Fruit fly (Drosophila melanogaster): ENCODE results near the gene CG13794.
A peak's percentile ranks its signal among the peaks of the same experiment; 100 is the strongest.

- TF ChIP-seq Bgb (GFP tag; IDR thresholded peaks at IDR 0.05; ENCODE audit: partially characterized antibody), result no peak
- no peak for TF ChIP-seq H2.0 (GFP tag; IDR thresholded peaks at IDR 0.05)
- no peak for TF ChIP-seq zen2 (GFP tag; IDR thresholded peaks at IDR 0.05; ENCODE audit: partially characterized antibody)
- no peak for TF ChIP-seq cwo (GFP tag; optimal IDR thresholded peaks at IDR 0.05)
- TF ChIP-seq lilli (GFP tag; optimal IDR thresholded peaks at IDR 0.05), result no peak
- TF ChIP-seq CG6272 (GFP tag; IDR thresholded peaks at IDR 0.05), result no peak
- TF ChIP-seq CG10431 (GFP tag; optimal IDR thresholded peaks at IDR 0.05), result no peak
- TF ChIP-seq scrt (GFP tag; optimal IDR thresholded peaks at IDR 0.05), result peak; percentile 83
- TF ChIP-seq so (GFP tag; IDR thresholded peaks at IDR 0.05), result no peak
- TF ChIP-seq CG18619 (GFP tag; optimal IDR thresholded peaks at IDR 0.05), result no peak
- no peak for TF ChIP-seq CG4854 (GFP tag; optimal IDR thresholded peaks at IDR 0.05)
Measured at dm6 chr2L:7767328-7767727, 44.7 kb upstream of the CG13794 start, which contains the start of gene CG7191.

Measured in whole organism, embryonic.